Fruit fly (Drosophila melanogaster): Measurements from ENCODE around the gene Hsp27.

Gene Hsp27

DNA sequence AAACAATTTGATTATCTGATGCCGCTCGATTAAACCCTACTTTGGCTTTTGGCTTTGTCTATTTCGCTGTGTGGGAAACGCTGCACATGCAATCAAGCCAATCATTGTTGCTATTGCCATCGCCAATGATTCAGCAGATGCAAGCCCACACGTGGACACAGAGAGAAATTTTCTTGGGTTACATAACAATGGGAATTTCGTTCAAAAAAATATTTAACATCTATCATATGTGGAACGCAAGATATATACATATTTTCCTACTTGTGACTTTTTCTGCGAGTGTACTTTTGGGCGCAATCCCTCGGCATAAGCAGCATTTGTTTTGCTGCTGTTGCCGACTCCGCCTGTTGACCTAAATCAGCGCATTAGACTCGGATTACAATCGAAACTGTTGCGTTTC, 35.5 kb downstream of the Hsp27 start (continued):
- no peak for TF ChIP-seq Hr78 (GFP tag; optimal IDR thresholded peaks at IDR 0.05)
- no peak for TF ChIP-seq fd96Cb (tag; optimal IDR thresholded peaks at IDR 0.05)
- peak in 1 of 2 experiments; percentile 71 for TF ChIP-seq Pdp1 (GFP tag; optimal IDR thresholded peaks at IDR 0.05)
- no peak for TF ChIP-seq CG33557 (GFP tag; optimal IDR thresholded peaks at IDR 0.05)
- TF ChIP-seq hbn (GFP tag; IDR thresholded peaks at IDR 0.05; ENCODE audit: partially characterized antibody) = no peak
- TF ChIP-seq en (GFP tag; optimal IDR thresholded peaks at IDR 0.05) = no peak
- TF ChIP-seq CG14667 (GFP tag; IDR thresholded peaks at IDR 0.05) = no peak
- no peak for TF ChIP-seq BEAF-32 (GFP tag; optimal IDR thresholded peaks at IDR 0.05)
- TF ChIP-seq CG2202 (tag; optimal IDR thresholded peaks at IDR 0.05) = no peak
- no peak for TF ChIP-seq sd (tag; optimal IDR thresholded peaks at IDR 0.05)
- 0 out of 3 replicates have a peak, but pooled peaks have one; percentile 24 for TF ChIP-seq zfh1 (GFP tag; IDR thresholded peaks at IDR 0.05)
- no peak for TF ChIP-seq Poxn (GFP tag; IDR thresholded peaks at IDR 0.05)
- TF ChIP-seq klu (GFP tag; IDR thresholded peaks at IDR 0.05) = 0 out of 2 replicates have a peak, but pooled peaks have one; percentile 28
- no peak for TF ChIP-seq HmgZ (tag; optimal IDR thresholded peaks at IDR 0.05)
- TF ChIP-seq CG13296 (GFP tag; optimal IDR thresholded peaks at IDR 0.05) = no peak
- TF ChIP-seq dysf (GFP tag; IDR thresholded peaks at IDR 0.05) = no peak
- peak; percentile 40; the same call in 1 of the 3 replicates for TF ChIP-seq CG11695 (GFP tag; IDR thresholded peaks at IDR 0.05)
- TF ChIP-seq CG9437 (GFP tag; optimal IDR thresholded peaks at IDR 0.05) = no peak
- no peak for TF ChIP-seq CG4617 (GFP tag; optimal IDR thresholded peaks at IDR 0.05; ENCODE audit: borderline replicate concordance)
- no peak for TF ChIP-seq zen (tag; optimal IDR thresholded peaks at IDR 0.05)
- no peak for TF ChIP-seq CG6683 (GFP tag; optimal IDR thresholded peaks at IDR 0.05)
- no peak for TF ChIP-seq Ets97D (GFP tag; optimal IDR thresholded peaks at IDR 0.05)
- peak; percentile 46; the same call in 1 of the 2 replicates for TF ChIP-seq vvl (GFP tag; IDR thresholded peaks at IDR 0.05)
- no peak for TF ChIP-seq CG7372 (GFP tag; IDR thresholded peaks at IDR 0.05)
- TF ChIP-seq tin (GFP tag; optimal IDR thresholded peaks at IDR 0.05) = no peak
- no peak for TF ChIP-seq CG4360 (GFP tag; IDR thresholded peaks at IDR 0.05)
- TF ChIP-seq CG17361 (GFP tag; IDR thresholded peaks at IDR 0.05) = no peak
- TF ChIP-seq fu2 (GFP tag; optimal IDR thresholded peaks at IDR 0.05) = no peak
- no peak for TF ChIP-seq Tbp (GFP tag; optimal IDR thresholded peaks at IDR 0.05)
- 0 out of 2 replicates have a peak, but pooled peaks have one; percentile 4 for TF ChIP-seq sens-2 (GFP tag; IDR thresholded peaks at IDR 0.05)
- TF ChIP-seq CG6813 (GFP tag; optimal IDR thresholded peaks at IDR 0.05) = no peak
- 0 out of 2 replicates have a peak, but pooled peaks have one; percentile 6 for TF ChIP-seq HLH3B (GFP tag; IDR thresholded peaks at IDR 0.05)
- no peak for TF ChIP-seq Gug (GFP tag; IDR thresholded peaks at IDR 0.05)
- 0 out of 2 replicates have a peak, but pooled peaks have one; percentile 5 for TF ChIP-seq ttk (GFP tag; IDR thresholded peaks at IDR 0.05)
- TF ChIP-seq D (optimal IDR thresholded peaks at IDR 0.05) = no peak
- no peak for TF ChIP-seq D (GFP tag; optimal IDR thresholded peaks at IDR 0.05)
- no peak for TF ChIP-seq insv (GFP tag; optimal IDR thresholded peaks at IDR 0.05)
- no peak for TF ChIP-seq exex (tag; optimal IDR thresholded peaks at IDR 0.05)
- TF ChIP-seq prd (optimal IDR thresholded peaks at IDR 0.05) = no peak
- peak; percentile 33; the same call in 1 of the 3 replicates for TF ChIP-seq prd (GFP tag; IDR thresholded peaks at IDR 0.05)
- TF ChIP-seq slp2 (GFP tag; optimal IDR thresholded peaks at IDR 0.05) = no peak
- no peak for TF ChIP-seq HHEX (GFP tag; optimal IDR thresholded peaks at IDR 0.05)
- TF ChIP-seq ap (GFP tag; IDR thresholded peaks at IDR 0.05) = 0 out of 2 replicates have a peak, but pooled peaks have one; percentile 35
- TF ChIP-seq CG18599 (GFP tag; optimal IDR thresholded peaks at IDR 0.05) = no peak
- no peak for TF ChIP-seq CG3726 (GFP tag; IDR thresholded peaks at IDR 0.05)
- no peak for TF ChIP-seq CG16779 (GFP tag; IDR thresholded peaks at IDR 0.05)
- 0 out of 3 replicates have a peak, but pooled peaks have one; percentile 26 for TF ChIP-seq CG34422 (GFP tag; IDR thresholded peaks at IDR 0.05)
- no peak for TF ChIP-seq abd-A (tag; optimal IDR thresholded peaks at IDR 0.05)
- no peak for TF ChIP-seq lab (GFP tag; optimal IDR thresholded peaks at IDR 0.05)
- TF ChIP-seq onecut (GFP tag; IDR thresholded peaks at IDR 0.05) = no peak
- no peak for TF ChIP-seq CG10979 (tag; optimal IDR thresholded peaks at IDR 0.05)
